Fruit fly (Drosophila melanogaster) whole organism, adult: ENCODE data around the gene CG7778.

Source experiments
- CG33017 ChIP-seq: fragments of 200-800 bp; sonication (Bioruptor generic); optimal IDR thresholded peaks from 2 replicates; lab custom pipeline; 2018; ENCODE audit warnings: missing biosample characterization, mild to moderate bottlenecking, missing genetic modification characterization, moderate library complexity
- CG5204 ChIP-seq: fragments of 200-800 bp; sonication (Bioruptor generic); optimal IDR thresholded peaks from 2 replicates; lab custom pipeline; 2016; ENCODE audit warnings: missing biosample characterization, missing genetic modification characterization
- Clk ChIP-seq: fragments of 200-800 bp; sonication (Bioruptor generic); optimal IDR thresholded peaks from 2 replicates; lab custom pipeline; 2017; ENCODE audit warnings: missing biosample characterization, missing genetic modification characterization
- Crg-1 ChIP-seq: fragments of 200-800 bp; sonication (Bioruptor generic); optimal IDR thresholded peaks from 2 replicates; lab custom pipeline; 2016; ENCODE audit warnings: missing biosample characterization, missing genetic modification characterization
- Mnt ChIP-seq: fragments of 200-800 bp; sonication (Bioruptor generic); optimal IDR thresholded peaks from 2 replicates; lab custom pipeline; 2016; ENCODE audit warnings: missing biosample characterization, mild to moderate bottlenecking, missing genetic modification characterization
- cic ChIP-seq: fragments of 200-800 bp; sonication (Bioruptor generic); optimal IDR thresholded peaks from 2 replicates; lab custom pipeline; 2017; ENCODE audit warnings: missing biosample characterization, mild to moderate bottlenecking, missing genetic modification characterization, moderate library complexity
- cnc ChIP-seq, 2 experiments: fragments of >200 bp; optimal IDR thresholded peaks; 2 replicates each; lab custom pipeline; 2017
- ovo ChIP-seq: fragments of 200-800 bp; sonication (Bioruptor generic); optimal IDR thresholded peaks from 2 replicates; lab custom pipeline; 2016; ENCODE audit warnings: missing biosample characterization, missing genetic modification characterization

DNA sequence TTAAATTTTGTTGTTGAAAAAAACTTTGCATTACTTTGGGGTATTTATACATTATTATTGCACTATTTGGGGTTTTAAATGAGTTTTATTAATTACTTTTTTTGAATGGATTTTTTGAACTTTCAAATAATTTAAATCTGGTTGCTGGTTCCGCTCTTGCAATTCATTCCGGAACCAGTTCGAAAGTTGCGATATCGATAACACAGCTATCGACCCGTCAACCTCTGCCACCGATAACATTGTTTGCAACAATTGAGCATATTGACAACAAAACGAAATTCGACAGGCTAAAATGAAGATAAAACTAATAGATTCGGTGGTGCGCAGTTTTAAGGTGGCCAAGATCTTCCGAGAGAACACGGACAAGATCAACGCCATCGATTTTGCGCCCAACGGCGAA lies 27.8 kb downstream of the CG7778 start, which contains the start of gene Wdr82:
- TF ChIP-seq cnc (optimal IDR thresholded peaks at IDR 0.05; lab: Kevin White, UChicago) (no peak), CG5204 (no peak), Mnt (GFP tag; lab: Kevin White, UChicago) (no peak), Crg-1 (GFP tag; lab: Kevin White, UChicago) (no peak), cic (GFP tag; lab: Kevin White, UChicago) (no peak), ovo (GFP tag; lab: Kevin White, UChicago) (no peak), Clk (GFP tag; lab: Kevin White, UChicago) (no peak), CG33017 (tag; lab: Kevin White, UChicago) (no peak)
